Worm (Caenorhabditis elegans): ENCODE results near the gene madf-9.

DNA sequence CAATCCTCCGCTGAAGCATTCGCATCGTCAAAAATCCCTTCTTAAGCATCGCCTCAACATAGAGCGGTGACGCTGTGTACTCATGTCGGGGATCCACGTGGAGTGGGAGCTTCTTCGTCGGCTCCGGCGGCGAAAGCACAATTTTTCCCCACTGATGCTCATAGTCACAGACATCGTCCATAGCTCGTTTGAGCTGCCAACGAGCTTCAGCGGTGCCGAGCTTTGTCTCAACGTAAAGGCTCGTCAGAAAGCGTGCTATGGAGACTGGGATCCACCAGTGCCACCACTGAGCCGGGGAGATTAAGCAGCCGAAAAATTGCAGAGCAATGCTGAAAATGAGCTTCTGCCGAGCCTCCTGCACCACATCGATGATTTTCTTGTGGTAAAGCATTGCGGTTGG is 46.1 kb upstream of the madf-9 start:
- no peak for TF ChIP-seq ama-1 (optimal IDR thresholded peaks at IDR 0.05)
- no peak for TF ChIP-seq ets-7 (tag; optimal IDR thresholded peaks at IDR 0.05)
- TF ChIP-seq flt-1 (GFP tag; IDR thresholded peaks at IDR 0.05) = no peak
- no peak for TF ChIP-seq aly-1 (tag; optimal IDR thresholded peaks at IDR 0.05)
- no peak for TF ChIP-seq B0310.2 (tag; optimal IDR thresholded peaks at IDR 0.05)
- no peak for TF ChIP-seq F13C5.2 (tag; optimal IDR thresholded peaks at IDR 0.05)
- no peak for TF ChIP-seq ceh-36 (tag; optimal IDR thresholded peaks at IDR 0.05)
- TF ChIP-seq pes-1 (GFP tag; IDR thresholded peaks at IDR 0.05) = no peak
- TF ChIP-seq hmbx-1 (tag; optimal IDR thresholded peaks at IDR 0.05) = no peak
- TF ChIP-seq hnd-1 (tag; optimal IDR thresholded peaks at IDR 0.05) = no peak

Measured in whole organism, early embryonic.